Fruit fly (Drosophila melanogaster) Kc167 (cell line): Measurements from ENCODE around the gene COX6B.

Experiments
- Myc ChIP-seq: fragments of >200 bp; optimal IDR thresholded peaks from 2 replicates; lab custom pipeline; 2017; ENCODE audit warnings: missing external identifiers
- Sin3A ChIP-seq: fragments of >200 bp; optimal IDR thresholded peaks from 2 replicates; lab custom pipeline; 2018; ENCODE audit warnings: missing external identifiers
- h ChIP-seq: fragments of >200 bp; optimal IDR thresholded peaks from 3 replicates; lab custom pipeline; 2018; ENCODE audit warnings: missing external identifiers
- ttk ChIP-seq: sonication (Bioruptor generic); optimal IDR thresholded peaks from 2 replicates; lab custom pipeline; 2017; ENCODE audit warnings: missing external identifiers

- TF ChIP-seq h, result no peak
- TF ChIP-seq Myc (lab: Kevin White, UChicago), result no peak
- TF ChIP-seq Sin3A, result no peak
- TF ChIP-seq ttk, result no peak
Observed at dm6 chrX:19712898-19713627, 31.1 kb downstream of the COX6B start, which contains the start of gene meso18E.
